Fruit fly (Drosophila melanogaster) whole organism, prepupa: ENCODE data around the gene Z600.
A peak's percentile ranks its signal among the peaks of the same experiment; 100 is the strongest.

Experiments used
- Blimp-1 ChIP-seq: fragments of 200-800 bp; sonication (Bioruptor generic); optimal IDR thresholded peaks from 3 replicates; lab custom pipeline; 2017; ENCODE audit warnings: missing biosample characterization, missing genetic modification characterization, mild to moderate bottlenecking, moderate library complexity, missing genetic modification reagents
- CG10669 ChIP-seq: fragments of 200-800 bp; sonication (Bioruptor generic); optimal IDR thresholded peaks from 3 replicates; lab custom pipeline; 2018; ENCODE audit warnings: missing biosample characterization, mild to moderate bottlenecking, missing genetic modification characterization, moderate library complexity
- CG11294 ChIP-seq: fragments of 200-800 bp; sonication (Bioruptor generic); IDR thresholded peaks from 2 replicates; pipeline ENCODE4 v1.3.6; 2022; ENCODE audit warnings: missing biosample characterization, missing genetic modification characterization
- CG11762 ChIP-seq: fragments of 200-800 bp; sonication (Bioruptor generic); optimal IDR thresholded peaks from 3 replicates; lab custom pipeline; 2016; ENCODE audit warnings: missing biosample characterization, missing genetic modification characterization; ENCODE audit not compliant: insufficient read depth
- CG11902 ChIP-seq: fragments of 200-800 bp; sonication (Bioruptor generic); optimal IDR thresholded peaks from 3 replicates; lab custom pipeline; 2016; ENCODE audit warnings: missing biosample characterization, missing genetic modification characterization
- CG15336 ChIP-seq: fragments of 200-800 bp; sonication (Bioruptor generic); IDR thresholded peaks from 2 replicates; pipeline ENCODE4 v1.3.6; 2022; ENCODE audit warnings: missing biosample characterization, missing genetic modification characterization
- CG1621 ChIP-seq: fragments of 200-800 bp; sonication (Bioruptor generic); optimal IDR thresholded peaks from 3 replicates; lab custom pipeline; 2018; ENCODE audit warnings: missing biosample characterization, mild to moderate bottlenecking, missing genetic modification characterization
- CG16779 ChIP-seq: fragments of 200-800 bp; sonication (Bioruptor generic); optimal IDR thresholded peaks from 3 replicates; lab custom pipeline; 2017; ENCODE audit warnings: missing biosample characterization, mild to moderate bottlenecking, missing genetic modification characterization
- CG3032 ChIP-seq: fragments of 200-800 bp; optimal IDR thresholded peaks from 2 replicates; lab custom pipeline; 2019; ENCODE audit warnings: missing biosample characterization, mild to moderate bottlenecking, missing genetic modification characterization, moderate library complexity
- CG32006 ChIP-seq: fragments of 200-800 bp; sonication (Bioruptor generic); optimal IDR thresholded peaks from 3 replicates; lab custom pipeline; 2017; ENCODE audit warnings: missing biosample characterization, mild to moderate bottlenecking, missing genetic modification characterization
- CG34406 ChIP-seq: fragments of 200-800 bp; sonication (Bioruptor generic); optimal IDR thresholded peaks from 3 replicates; lab custom pipeline; 2016; ENCODE audit warnings: missing biosample characterization, missing genetic modification characterization
- CG4318 ChIP-seq: fragments of 200-800 bp; sonication (Bioruptor generic); optimal IDR thresholded peaks from 3 replicates; lab custom pipeline; 2017; ENCODE audit warnings: missing biosample characterization, mild to moderate bottlenecking, missing genetic modification characterization
- CG6163 ChIP-seq: fragments of 200-800 bp; sonication (Bioruptor generic); IDR thresholded peaks from 3 replicates; pipeline ENCODE4 v1.3.6; 2022; ENCODE audit warnings: missing biosample characterization, missing genetic modification characterization
- CG6276 ChIP-seq: fragments of 200-800 bp; sonication (Bioruptor generic); optimal IDR thresholded peaks from 2 replicates; lab custom pipeline; 2017; ENCODE audit warnings: missing biosample characterization, mild to moderate bottlenecking, missing genetic modification characterization
- CG6792 ChIP-seq: fragments of 200-800 bp; sonication (Bioruptor generic); optimal IDR thresholded peaks from 3 replicates; lab custom pipeline; 2016; ENCODE audit warnings: missing biosample characterization, missing genetic modification characterization
- CG6808 ChIP-seq: fragments of 200-800 bp; sonication (Bioruptor generic); optimal IDR thresholded peaks from 3 replicates; lab custom pipeline; 2017; ENCODE audit warnings: missing biosample characterization, missing genetic modification characterization, mild to moderate bottlenecking, moderate library complexity, missing genetic modification reagents
- CG7368 ChIP-seq: fragments of 200-800 bp; sonication (Bioruptor generic); optimal IDR thresholded peaks from 3 replicates; lab custom pipeline; 2016; ENCODE audit warnings: missing biosample characterization, missing genetic modification characterization
- CG8119 ChIP-seq: fragments of 200-800 bp; sonication (Bioruptor generic); IDR thresholded peaks from 3 replicates; pipeline ENCODE4 v1.3.6; 2022; ENCODE audit warnings: missing biosample characterization, missing genetic modification characterization
- CG8319 ChIP-seq: fragments of 200-800 bp; sonication (Bioruptor generic); optimal IDR thresholded peaks from 3 replicates; lab custom pipeline; 2016; ENCODE audit warnings: missing biosample characterization, missing genetic modification characterization
- CG8632 ChIP-seq: fragments of 200-800 bp; sonication (Bioruptor generic); optimal IDR thresholded peaks from 3 replicates; lab custom pipeline; 2016; ENCODE audit warnings: missing biosample characterization, missing genetic modification characterization
- CG9139 ChIP-seq: fragments of 200-800 bp; sonication (Bioruptor generic); optimal IDR thresholded peaks from 3 replicates; lab custom pipeline; 2017; ENCODE audit warnings: missing biosample characterization, mild to moderate bottlenecking, missing genetic modification characterization
- Eip78C ChIP-seq: fragments of 200-800 bp; sonication (Bioruptor generic); peaks from one replicate; lab custom pipeline; 2016; ENCODE audit warnings: missing biosample characterization, missing genetic modification characterization
- Ets21C ChIP-seq: fragments of 200-800 bp; sonication (Bioruptor generic); optimal IDR thresholded peaks from 3 replicates; lab custom pipeline; 2016; ENCODE audit warnings: missing biosample characterization, missing genetic modification characterization
- Ets96B ChIP-seq: fragments of 200-800 bp; optimal IDR thresholded peaks from 2 replicates; lab custom pipeline; 2019; ENCODE audit warnings: missing biosample characterization, mild to moderate bottlenecking, missing genetic modification characterization, moderate library complexity
- Gug ChIP-seq: fragments of 200-800 bp; sonication (Bioruptor generic); IDR thresholded peaks from 2 replicates; pipeline ENCODE4 v1.3.6; 2022; ENCODE audit warnings: missing biosample characterization, missing genetic modification characterization
- Hr38 ChIP-seq: sonication (Bioruptor generic); optimal IDR thresholded peaks from 2 replicates; lab custom pipeline; 2016; ENCODE audit warnings: missing biosample characterization, missing genetic modification characterization
- Hr39 ChIP-seq: fragments of 200-800 bp; sonication (Bioruptor generic); optimal IDR thresholded peaks from 2 replicates; lab custom pipeline; 2016; ENCODE audit warnings: missing biosample characterization, missing genetic modification characterization
- Hr4 ChIP-seq: fragments of 200-800 bp; sonication (Bioruptor generic); optimal IDR thresholded peaks from 3 replicates; lab custom pipeline; 2016; ENCODE audit warnings: missing biosample characterization, missing genetic modification characterization
- Met ChIP-seq: fragments of 200-800 bp; sonication (Bioruptor generic); optimal IDR thresholded peaks from 3 replicates; lab custom pipeline; 2016; ENCODE audit warnings: missing biosample characterization, missing genetic modification characterization
- OdsH ChIP-seq: fragments of 200-800 bp; sonication (Bioruptor generic); optimal IDR thresholded peaks from 3 replicates; lab custom pipeline; 2016; ENCODE audit warnings: missing biosample characterization, missing genetic modification characterization
- Smox ChIP-seq: fragments of 200-800 bp; sonication (Bioruptor generic); optimal IDR thresholded peaks from 3 replicates; lab custom pipeline; 2016; ENCODE audit warnings: missing biosample characterization, missing genetic modification characterization
- Sox102F ChIP-seq: fragments of 200-800 bp; sonication (Bioruptor generic); optimal IDR thresholded peaks from 2 replicates; lab custom pipeline; 2016; ENCODE audit warnings: missing biosample characterization, mild to moderate bottlenecking, missing genetic modification characterization
- Sox14 ChIP-seq: fragments of 200-800 bp; sonication (Bioruptor generic); optimal IDR thresholded peaks from 3 replicates; lab custom pipeline; 2016; ENCODE audit warnings: missing biosample characterization, missing genetic modification characterization
- Sox15 ChIP-seq: fragments of 200-800 bp; sonication (Bioruptor generic); optimal IDR thresholded peaks from 3 replicates; lab custom pipeline; 2016; ENCODE audit warnings: missing biosample characterization, missing genetic modification characterization
- acj6 ChIP-seq: fragments of 200-800 bp; sonication (Bioruptor generic); optimal IDR thresholded peaks from 3 replicates; lab custom pipeline; 2016; ENCODE audit warnings: missing biosample characterization, missing genetic modification characterization
- cyc ChIP-seq: fragments of 200-800 bp; sonication (Bioruptor generic); optimal IDR thresholded peaks from 3 replicates; lab custom pipeline; 2016; ENCODE audit warnings: missing biosample characterization, missing genetic modification characterization
- dac ChIP-seq: fragments of 200-800 bp; sonication (Bioruptor generic); optimal IDR thresholded peaks from 2 replicates; lab custom pipeline; 2017; ENCODE audit warnings: missing biosample characterization, mild to moderate bottlenecking, missing genetic modification characterization
- dsx ChIP-seq: fragments of 200-800 bp; optimal IDR thresholded peaks from 3 replicates; lab custom pipeline; 2019; ENCODE audit warnings: missing biosample characterization, mild to moderate bottlenecking, missing genetic modification characterization, moderate library complexity; ENCODE audit not compliant: poor library complexity, severe bottlenecking
- eg ChIP-seq: fragments of 200-800 bp; sonication (Bioruptor generic); IDR thresholded peaks from 3 replicates; pipeline ENCODE4 v1.3.6; 2022; ENCODE audit warnings: missing biosample characterization, missing genetic modification characterization
- esn ChIP-seq: fragments of 200-800 bp; sonication (Bioruptor generic); optimal IDR thresholded peaks from 2 replicates; lab custom pipeline; 2016; ENCODE audit warnings: missing biosample characterization, mild to moderate bottlenecking, missing genetic modification characterization, moderate library complexity
- fd59A ChIP-seq: fragments of 200-800 bp; sonication (Bioruptor generic); optimal IDR thresholded peaks from 2 replicates; lab custom pipeline; 2017; ENCODE audit warnings: missing biosample characterization, mild to moderate bottlenecking, missing genetic modification characterization, missing genetic modification reagents
- fd85E ChIP-seq: fragments of 200-800 bp; sonication (Bioruptor generic); optimal IDR thresholded peaks from 3 replicates; lab custom pipeline; 2016; ENCODE audit warnings: missing biosample characterization, missing genetic modification characterization
- fkh ChIP-seq: fragments of 200-800 bp; sonication (Bioruptor generic); optimal IDR thresholded peaks from 3 replicates; lab custom pipeline; 2017; ENCODE audit warnings: missing biosample characterization, mild to moderate bottlenecking, missing genetic modification characterization, moderate library complexity
- lz ChIP-seq: fragments of 200-800 bp; sonication (Bioruptor generic); optimal IDR thresholded peaks from 3 replicates; lab custom pipeline; 2016; ENCODE audit warnings: missing biosample characterization, missing genetic modification characterization
- pdm3 ChIP-seq: fragments of 200-800 bp; sonication (Bioruptor generic); optimal IDR thresholded peaks from 3 replicates; lab custom pipeline; 2016; ENCODE audit warnings: missing biosample characterization, missing genetic modification characterization
- spab ChIP-seq: fragments of 200-800 bp; sonication (Bioruptor generic); optimal IDR thresholded peaks from 2 replicates; lab custom pipeline; 2017; ENCODE audit warnings: missing biosample characterization, mild to moderate bottlenecking, missing genetic modification characterization, missing genetic modification reagents
- svp ChIP-seq: fragments of 200-800 bp; sonication (Bioruptor generic); peaks from one replicate; lab custom pipeline; 2016; ENCODE audit warnings: missing biosample characterization, missing genetic modification characterization
- topi ChIP-seq: fragments of 200-800 bp; sonication (Bioruptor generic); optimal IDR thresholded peaks from 3 replicates; lab custom pipeline; 2016; ENCODE audit warnings: missing biosample characterization, missing genetic modification characterization
- vri ChIP-seq: fragments of 200-800 bp; sonication (Bioruptor generic); optimal IDR thresholded peaks from 3 replicates; lab custom pipeline; 2016; ENCODE audit warnings: missing biosample characterization, mild to moderate bottlenecking, missing genetic modification characterization

Gene Z600

DNA sequence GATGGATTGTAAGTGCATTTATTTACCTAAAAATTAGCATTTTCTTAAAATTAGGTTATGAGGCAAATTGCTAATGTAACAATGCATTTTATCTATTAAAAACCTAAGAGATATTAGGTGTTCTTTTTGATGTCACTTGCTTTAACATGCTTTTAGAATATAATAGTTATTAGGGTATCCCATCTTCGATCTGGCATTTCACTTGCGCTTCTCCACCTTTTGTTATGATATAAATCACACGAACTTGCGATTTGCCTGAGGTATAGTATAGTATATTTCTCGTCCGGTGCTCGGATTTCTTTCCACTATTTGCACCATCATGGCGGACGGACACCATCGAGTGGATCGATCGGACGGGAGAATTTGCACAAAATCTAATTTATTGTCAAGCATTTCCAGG lies 21.2 kb downstream of the Z600 start:
- TF ChIP-seq dac (GFP tag; lab: Kevin White, UChicago) = no peak
- no peak for TF ChIP-seq Ets21C (GFP tag; lab: Kevin White, UChicago)
- no peak for TF ChIP-seq Hr39 (GFP tag; lab: Kevin White, UChicago)
- no peak for TF ChIP-seq Smox
- TF ChIP-seq CG6792 (GFP tag; lab: Kevin White, UChicago) = no peak
- no peak for TF ChIP-seq Hr4 (GFP tag; lab: Kevin White, UChicago)
- TF ChIP-seq CG10669 (GFP tag; lab: Kevin White, UChicago) = no peak
- no peak for TF ChIP-seq CG11294 (GFP tag; lab: Robert Waterston, UW)
- TF ChIP-seq CG15336 (GFP tag; lab: Robert Waterston, UW) = no peak
- no peak for TF ChIP-seq CG6163 (GFP tag; lab: Robert Waterston, UW)
- TF ChIP-seq CG6276 = no peak
- TF ChIP-seq Ets96B = no peak
- no peak for TF ChIP-seq CG9139 (GFP tag; lab: Kevin White, UChicago)
- TF ChIP-seq CG3032 (tag; lab: Kevin White, UChicago) = no peak
- TF ChIP-seq cyc = no peak
- TF ChIP-seq topi (GFP tag; lab: Kevin White, UChicago) = no peak
- TF ChIP-seq vri (GFP tag; lab: Kevin White, UChicago) = no peak

DNA sequence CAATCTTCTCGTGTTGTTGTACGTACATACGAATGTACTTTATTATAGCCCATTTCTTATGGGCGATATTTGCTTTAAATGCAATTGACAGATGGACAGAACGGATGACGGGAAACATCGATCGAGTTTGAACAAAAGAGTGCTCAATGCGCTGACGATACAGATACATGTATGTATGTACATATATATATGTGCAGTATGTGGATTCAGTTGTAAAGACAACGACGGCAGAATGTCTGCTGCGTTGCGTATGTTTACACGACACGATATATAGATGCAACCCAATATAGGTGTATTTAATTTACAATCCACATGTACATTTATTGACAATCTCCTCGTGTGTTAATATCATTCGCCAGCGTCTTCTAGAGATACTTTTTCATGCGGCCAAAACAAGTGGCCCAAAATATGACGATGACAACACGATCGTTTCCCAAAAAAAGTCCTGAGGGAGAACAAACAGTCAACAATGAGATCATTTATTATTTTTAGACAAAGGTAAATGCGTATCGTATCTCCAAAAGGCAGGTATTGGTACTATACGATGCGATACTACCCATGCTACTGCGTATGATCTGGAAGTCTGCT lies 21.9 kb downstream of the Z600 start:
- peak; percentile 0 for TF ChIP-seq Sox14 (GFP tag; lab: Kevin White, UChicago)
- no peak for TF ChIP-seq CG32006
- TF ChIP-seq CG11294 (GFP tag; lab: Robert Waterston, UW) = no peak
- no peak for TF ChIP-seq CG3032 (tag; lab: Kevin White, UChicago)
- TF ChIP-seq lz (GFP tag; lab: Kevin White, UChicago) = no peak
- TF ChIP-seq eg (GFP tag; lab: Robert Waterston, UW) = no peak
- TF ChIP-seq cyc = no peak
- no peak for TF ChIP-seq dsx (GFP tag; lab: Kevin White, UChicago)
- TF ChIP-seq CG8319 (GFP tag; lab: Kevin White, UChicago) = no peak
- no peak for TF ChIP-seq CG15336 (GFP tag; lab: Robert Waterston, UW)
- no peak for TF ChIP-seq OdsH
- no peak for TF ChIP-seq CG6163 (GFP tag; lab: Robert Waterston, UW)
- TF ChIP-seq CG16779 (tag; lab: Kevin White, UChicago) = no peak
- TF ChIP-seq topi (GFP tag; lab: Kevin White, UChicago) = no peak
- TF ChIP-seq pdm3 (GFP tag; lab: Kevin White, UChicago) = no peak
- no peak for TF ChIP-seq fd59A (GFP tag; lab: Kevin White, UChicago)
- peak; percentile 86 for TF ChIP-seq fkh
- no peak for TF ChIP-seq svp (GFP tag; lab: Kevin White, UChicago)
- no peak for TF ChIP-seq Smox
- TF ChIP-seq acj6 = no peak
- no peak for TF ChIP-seq CG8119 (GFP tag; lab: Robert Waterston, UW)
- no peak for TF ChIP-seq Blimp-1 (GFP tag; lab: Kevin White, UChicago)
- TF ChIP-seq CG7368 (GFP tag; lab: Kevin White, UChicago) = no peak
- no peak for TF ChIP-seq CG10669 (GFP tag; lab: Kevin White, UChicago)
- TF ChIP-seq CG6808 (GFP tag; lab: Kevin White, UChicago) = peak; percentile 14
- TF ChIP-seq CG9139 (GFP tag; lab: Kevin White, UChicago) = no peak
- no peak for TF ChIP-seq Hr4 (GFP tag; lab: Kevin White, UChicago)
- TF ChIP-seq Sox15 (GFP tag; lab: Kevin White, UChicago) = no peak
- TF ChIP-seq CG4318 (GFP tag; lab: Kevin White, UChicago) = no peak
- TF ChIP-seq esn (GFP tag; lab: Kevin White, UChicago) = no peak
- TF ChIP-seq Sox102F (GFP tag; lab: Kevin White, UChicago) = no peak
- no peak for TF ChIP-seq Met (GFP tag; lab: Kevin White, UChicago)
- TF ChIP-seq Gug (GFP tag; lab: Robert Waterston, UW) = no peak
- TF ChIP-seq CG11902 (GFP tag; lab: Kevin White, UChicago) = no peak
- no peak for TF ChIP-seq spab (GFP tag; lab: Kevin White, UChicago)
- TF ChIP-seq Eip78C = peak; percentile 65
- no peak for TF ChIP-seq fd85E (GFP tag; lab: Kevin White, UChicago)
- TF ChIP-seq CG34406 = no peak
- TF ChIP-seq CG1621 (tag; lab: Kevin White, UChicago) = no peak
- TF ChIP-seq Hr38 (GFP tag; lab: Kevin White, UChicago) = no peak
- TF ChIP-seq CG11762 (GFP tag; lab: Kevin White, UChicago) = no peak
- no peak for TF ChIP-seq CG8632 (GFP tag; lab: Kevin White, UChicago)
